Fruit fly (Drosophila melanogaster): ENCODE measurements around the gene CG1523.

Gene CG1523

DNA sequence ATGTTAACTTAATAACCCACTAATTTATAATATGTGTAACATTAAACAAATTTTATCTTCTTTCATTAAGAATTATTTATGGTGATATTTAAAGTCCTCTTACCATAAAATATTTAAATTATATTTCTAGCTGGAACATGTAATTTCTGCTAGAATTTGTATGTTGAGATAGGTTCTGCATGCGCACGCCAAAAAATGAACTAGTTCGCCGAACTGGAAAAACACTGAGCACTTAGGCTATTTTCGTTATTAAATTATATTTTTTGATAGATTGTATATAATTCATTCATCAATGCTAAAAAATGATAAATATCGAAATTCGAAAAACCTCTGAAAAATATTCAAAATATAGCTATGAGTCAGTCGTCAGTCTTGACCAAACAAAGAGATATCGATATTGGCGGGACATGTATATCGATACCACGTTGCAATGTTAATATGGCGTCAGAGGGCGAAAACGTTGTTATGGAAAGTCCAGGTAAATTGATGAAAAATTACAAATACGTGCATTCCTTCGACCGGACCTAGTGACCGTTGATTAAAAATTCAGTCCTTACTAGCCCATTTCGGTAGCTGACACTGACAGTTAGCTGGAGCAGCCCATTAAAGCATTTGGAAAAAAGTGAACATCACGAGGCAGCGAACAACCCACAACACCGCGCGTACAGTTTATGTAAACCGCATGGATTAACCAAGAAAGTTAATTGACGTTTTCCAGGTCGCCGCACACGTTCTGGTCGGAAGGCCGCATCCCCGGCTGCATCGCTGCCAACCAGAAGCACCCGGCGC is 7.6 kb downstream of the CG1523 start, which contains the start of gene Prp39 (continued):
- TF ChIP-seq CG1602 (GFP tag; optimal IDR thresholded peaks at IDR 0.05) (no peak), rib (GFP tag; IDR thresholded peaks at IDR 0.05) (no peak), Usf (GFP tag; optimal IDR thresholded peaks at IDR 0.05) (no peak), CG1647 (GFP tag; optimal IDR thresholded peaks at IDR 0.05) (no peak), CG11093 (GFP tag; IDR thresholded peaks at IDR 0.05) (no peak), C15 (GFP tag; IDR thresholded peaks at IDR 0.05) (no peak), Mes4 (GFP tag; optimal IDR thresholded peaks at IDR 0.05) (no peak), fu2 (GFP tag; optimal IDR thresholded peaks at IDR 0.05) (no peak), Trl (optimal IDR thresholded peaks at IDR 0.05) (no peak), Trl (GFP tag; optimal IDR thresholded peaks at IDR 0.05) (no peak), knrl (GFP tag; IDR thresholded peaks at IDR 0.05; ENCODE audit: partially characterized antibody) (peak; percentile 78), pfk (GFP tag; optimal IDR thresholded peaks at IDR 0.05) (no peak), corto (GFP tag; optimal IDR thresholded peaks at IDR 0.05) (no peak), fd96Cb (tag; optimal IDR thresholded peaks at IDR 0.05) (no peak), CHES-1-like (GFP tag; optimal IDR thresholded peaks at IDR 0.05) (no peak), CG7745 (tag; optimal IDR thresholded peaks at IDR 0.05) (no peak), CG2129 (GFP tag; IDR thresholded peaks at IDR 0.05; ENCODE audit: partially characterized antibody) (peak; percentile 60), ci (GFP tag; IDR thresholded peaks at IDR 0.05) (peak; percentile 56; the same call in 2 of the 3 replicates), CG17612 (GFP tag; IDR thresholded peaks at IDR 0.05) (no peak), CG7556 (GFP tag; optimal IDR thresholded peaks at IDR 0.05) (no peak), Hr78 (GFP tag; optimal IDR thresholded peaks at IDR 0.05) (no peak), CG1024 (GFP tag; IDR thresholded peaks at IDR 0.05) (no peak), ranshi (GFP tag; IDR thresholded peaks at IDR 0.05) (peak; percentile 43; the same call in 1 of the 2 replicates), ase (GFP tag; IDR thresholded peaks at IDR 0.05) (peak; percentile 22; the same call in 1 of the 3 replicates), CG31388 (GFP tag; optimal IDR thresholded peaks at IDR 0.05) (no peak), B-H1 (GFP tag; IDR thresholded peaks at IDR 0.05) (no peak), sna (GFP tag; IDR thresholded peaks at IDR 0.05; ENCODE audit: partially characterized antibody) (peak; percentile 53), CG7987 (GFP tag; optimal IDR thresholded peaks at IDR 0.05) (no peak), HLH3B (GFP tag; IDR thresholded peaks at IDR 0.05) (no peak), chm (GFP tag; IDR thresholded peaks at IDR 0.05) (no peak), CG4617 (GFP tag; optimal IDR thresholded peaks at IDR 0.05; ENCODE audit: borderline replicate concordance) (peak; percentile 50), CG11696 (GFP tag; IDR thresholded peaks at IDR 0.05) (no peak), CG2116 (GFP tag; optimal IDR thresholded peaks at IDR 0.05) (peak; percentile 58), ham (GFP tag; IDR thresholded peaks at IDR 0.05) (no peak), CG6175 (GFP tag; IDR thresholded peaks at IDR 0.05) (no peak), HLH4C (GFP tag; IDR thresholded peaks at IDR 0.05; ENCODE audit: partially characterized antibody) (peak; percentile 74), unpg (GFP tag; optimal IDR thresholded peaks at IDR 0.05) (no peak), CG14860 (GFP tag; IDR thresholded peaks at IDR 0.05; ENCODE audit: partially characterized antibody) (peak; percentile 63; the same call in 2 of the 3 replicates), CG9817 (tag; optimal IDR thresholded peaks at IDR 0.05) (no peak), HmgZ (tag; optimal IDR thresholded peaks at IDR 0.05) (peak; percentile 24), CG42726 (GFP tag; IDR thresholded peaks at IDR 0.05; ENCODE audit: partially characterized antibody) (no peak; the same call in 1 of the 2 replicates), Bgb (GFP tag; IDR thresholded peaks at IDR 0.05; ENCODE audit: partially characterized antibody) (peak; percentile 73), pum (GFP tag; optimal IDR thresholded peaks at IDR 0.05) (no peak), stwl (tag; optimal IDR thresholded peaks at IDR 0.05) (peak; percentile 27), Drgx (GFP tag; IDR thresholded peaks at IDR 0.05) (no peak), Kr (GFP tag; optimal IDR thresholded peaks at IDR 0.05) (no peak), CG11723 (GFP tag; optimal IDR thresholded peaks at IDR 0.05) (no peak), bsh (GFP tag; optimal IDR thresholded peaks at IDR 0.05) (peak in 1 of 2 experiments; percentile 32), BEAF-32 (GFP tag; optimal IDR thresholded peaks at IDR 0.05) (peak; percentile 75)
